Fruit fly (Drosophila melanogaster): ENCODE results near the gene c11.1.
A peak's percentile ranks its signal among the peaks of the same experiment; 100 is the strongest.

The c11.1 gene

dm6 chrX:9232199-9232598 lies 50.7 kb downstream of the c11.1 start, which contains the start of gene CG12121 (continued):
- no peak for TF ChIP-seq CG12391 (tag; optimal IDR thresholded peaks at IDR 0.05)
- TF ChIP-seq Trl (optimal IDR thresholded peaks at IDR 0.05) = no peak
- TF ChIP-seq Trl (GFP tag; optimal IDR thresholded peaks at IDR 0.05) = no peak
- no peak for TF ChIP-seq ci (GFP tag; IDR thresholded peaks at IDR 0.05)
- no peak for TF ChIP-seq dmrt99B (tag; optimal IDR thresholded peaks at IDR 0.05)
- TF ChIP-seq gcm2 (GFP tag; optimal IDR thresholded peaks at IDR 0.05) = no peak
- TF ChIP-seq D19B (GFP tag; optimal IDR thresholded peaks at IDR 0.05) = no peak
- no peak for TF ChIP-seq CG4707 (GFP tag; optimal IDR thresholded peaks at IDR 0.05)
- TF ChIP-seq CG15011 (GFP tag; optimal IDR thresholded peaks at IDR 0.05) = no peak
- no peak for TF ChIP-seq peb (GFP tag; IDR thresholded peaks at IDR 0.05)
- no peak for TF ChIP-seq Gsc (GFP tag; IDR thresholded peaks at IDR 0.05)
- no peak for TF ChIP-seq CG3163 (GFP tag; optimal IDR thresholded peaks at IDR 0.05)
- peak; percentile 46; the same call in 1 of the 2 replicates for TF ChIP-seq inv (GFP tag; IDR thresholded peaks at IDR 0.05; ENCODE audit: partially characterized antibody)
- no peak for TF ChIP-seq Oli (tag; optimal IDR thresholded peaks at IDR 0.05)
- TF ChIP-seq chif (GFP tag; optimal IDR thresholded peaks at IDR 0.05) = no peak
- TF ChIP-seq zen (tag; optimal IDR thresholded peaks at IDR 0.05) = no peak
- no peak for TF ChIP-seq CG31388 (GFP tag; optimal IDR thresholded peaks at IDR 0.05)
- TF ChIP-seq nerfin-2 (GFP tag; IDR thresholded peaks at IDR 0.05; ENCODE audit: partially characterized antibody) = peak; percentile 72
- TF ChIP-seq fd102C (GFP tag; optimal IDR thresholded peaks at IDR 0.05) = no peak
- no peak for TF ChIP-seq en (GFP tag; optimal IDR thresholded peaks at IDR 0.05)
- no peak for TF ChIP-seq Hmx (GFP tag; optimal IDR thresholded peaks at IDR 0.05)
- no peak for TF ChIP-seq dimm (GFP tag; IDR thresholded peaks at IDR 0.05)
- no peak for TF ChIP-seq CG16863 (GFP tag; optimal IDR thresholded peaks at IDR 0.05)
- TF ChIP-seq CG12769 (tag; optimal IDR thresholded peaks at IDR 0.05) = no peak
- no peak for TF ChIP-seq CG7556 (GFP tag; optimal IDR thresholded peaks at IDR 0.05)
- no peak for TF ChIP-seq tap (tag; optimal IDR thresholded peaks at IDR 0.05)
- TF ChIP-seq CG12071 (GFP tag; optimal IDR thresholded peaks at IDR 0.05) = no peak
- no peak for TF ChIP-seq CG11247 (GFP tag; IDR thresholded peaks at IDR 0.05)
- no peak for TF ChIP-seq Meics (GFP tag; optimal IDR thresholded peaks at IDR 0.05)
- TF ChIP-seq unpg (GFP tag; optimal IDR thresholded peaks at IDR 0.05) = no peak
- TF ChIP-seq CG1602 (GFP tag; optimal IDR thresholded peaks at IDR 0.05) = no peak
- TF ChIP-seq CG18262 (tag; optimal IDR thresholded peaks at IDR 0.05) = no peak
- TF ChIP-seq CG12155 (GFP tag; optimal IDR thresholded peaks at IDR 0.05) = no peak
- TF ChIP-seq CG13424 (tag; optimal IDR thresholded peaks at IDR 0.05) = no peak
- TF ChIP-seq Ssrp (tag; optimal IDR thresholded peaks at IDR 0.05) = no peak
- TF ChIP-seq CG17912 (GFP tag; optimal IDR thresholded peaks at IDR 0.05) = no peak
- no peak for TF ChIP-seq B-H2 (GFP tag; optimal IDR thresholded peaks at IDR 0.05)
- TF ChIP-seq CG31365 (tag; optimal IDR thresholded peaks at IDR 0.05) = no peak
- no peak for TF ChIP-seq Nf-YB (GFP tag; optimal IDR thresholded peaks at IDR 0.05)
- TF ChIP-seq CG7372 (GFP tag; IDR thresholded peaks at IDR 0.05) = no peak
- no peak for TF ChIP-seq ab (GFP tag; optimal IDR thresholded peaks at IDR 0.05)
- TF ChIP-seq abd-A (tag; optimal IDR thresholded peaks at IDR 0.05) = no peak
- no peak for TF ChIP-seq NC2α (GFP tag; optimal IDR thresholded peaks at IDR 0.05)
- TF ChIP-seq NfI (GFP tag; optimal IDR thresholded peaks at IDR 0.05) = no peak
- TF ChIP-seq sens-2 (GFP tag; IDR thresholded peaks at IDR 0.05) = no peak
- TF ChIP-seq CG12744 (GFP tag; optimal IDR thresholded peaks at IDR 0.05) = no peak
- no peak for TF ChIP-seq mam (GFP tag; optimal IDR thresholded peaks at IDR 0.05)
- TF ChIP-seq hth (optimal IDR thresholded peaks at IDR 0.05) = no peak
- no peak for TF ChIP-seq CG4820 (GFP tag; optimal IDR thresholded peaks at IDR 0.05)
- no peak for TF ChIP-seq Mes4 (GFP tag; optimal IDR thresholded peaks at IDR 0.05)
- no peak for TF ChIP-seq CG12219 (GFP tag; optimal IDR thresholded peaks at IDR 0.05)
- TF ChIP-seq CrebB (tag; optimal IDR thresholded peaks at IDR 0.05) = no peak
- TF ChIP-seq scrt (GFP tag; optimal IDR thresholded peaks at IDR 0.05) = no peak

Measured in whole organism, embryonic.